Fruit fly (Drosophila melanogaster) Kc167 (cell line): Measurements from ENCODE around the gene CG45116.

Source experiments
- Sin3A ChIP-seq: fragments of >200 bp; optimal IDR thresholded peaks from 2 replicates; lab custom pipeline; 2018; ENCODE audit warnings: missing external identifiers
- h ChIP-seq: fragments of >200 bp; optimal IDR thresholded peaks from 3 replicates; lab custom pipeline; 2018; ENCODE audit warnings: missing external identifiers
- psq ChIP-seq: fragments of >200 bp; optimal IDR thresholded peaks from 2 replicates; lab custom pipeline; 2017; ENCODE audit warnings: missing external identifiers

DNA sequence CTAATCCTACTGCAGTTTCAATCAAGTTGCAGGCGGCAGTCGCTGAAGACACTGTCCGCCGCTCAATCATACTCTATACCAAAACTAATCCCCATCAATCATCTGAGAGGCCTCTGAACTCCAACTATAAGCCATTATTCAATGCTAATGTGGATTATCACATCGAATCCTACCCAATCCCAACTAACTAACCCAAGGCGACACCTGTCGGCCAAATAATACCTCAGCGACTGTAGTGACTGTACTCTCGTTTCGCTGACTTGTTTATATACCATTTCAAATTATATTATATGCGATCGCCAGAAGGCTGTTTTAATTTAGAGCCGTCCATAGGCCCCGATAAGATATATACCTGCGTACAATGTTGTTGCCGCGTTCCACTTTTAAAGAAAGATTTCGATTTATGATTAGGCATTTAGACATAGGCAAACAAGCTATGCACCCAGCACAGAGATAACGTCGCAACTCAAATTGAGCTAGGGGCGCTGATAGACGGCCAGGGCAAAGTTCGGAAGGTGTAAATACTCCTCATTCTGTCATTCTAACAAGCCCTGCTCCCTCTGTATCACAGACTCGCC lies 27.4 kb upstream of the CG45116 start:
- TF ChIP-seq psq (lab: Kevin White, UChicago) (no peak), Sin3A (lab: Kevin White, UChicago) (no peak), h (no peak)
